Worm (Caenorhabditis elegans): ENCODE data around the gene F17E5.2.

ce11 chrX:12391380-12391779, 2.7 kb upstream of the F17E5.2 start, which contains the start of gene nekl-3:
- no peak for TF ChIP-seq ama-1 (optimal IDR thresholded peaks at IDR 0.05)
- TF ChIP-seq aly-2 (tag; optimal IDR thresholded peaks at IDR 0.05), result no peak
- TF ChIP-seq unc-39 (tag; optimal IDR thresholded peaks at IDR 0.05), result no peak
- TF ChIP-seq lin-13 (GFP tag; optimal IDR thresholded peaks at IDR 0.05), result no peak
- TF ChIP-seq dmd-4 (tag; optimal IDR thresholded peaks at IDR 0.05), result no peak
